Fruit fly (Drosophila melanogaster) whole organism, pupa: ENCODE data around the gene Or71a.

Experiments
- CG10348 ChIP-seq: fragments of 200-800 bp; sonication (Bioruptor generic); IDR thresholded peaks from 2 replicates; pipeline ENCODE4 v1.3.6; 2022; ENCODE audit warnings: missing biosample characterization, missing genetic modification characterization
- CG12605 ChIP-seq: fragments of 200-800 bp; sonication (Bioruptor generic); IDR thresholded peaks from 2 replicates; pipeline ENCODE4 v1.3.6; 2022; ENCODE audit warnings: missing biosample characterization, missing genetic modification characterization
- CG13204 ChIP-seq: fragments of 200-800 bp; sonication (Bioruptor generic); optimal IDR thresholded peaks from 2 replicates; lab custom pipeline; 2018; ENCODE audit warnings: missing biosample characterization, mild to moderate bottlenecking, missing genetic modification characterization, moderate library complexity
- CG14655 ChIP-seq: fragments of 200-800 bp; sonication (Bioruptor generic); optimal IDR thresholded peaks from 3 replicates; lab custom pipeline; 2017; ENCODE audit warnings: mild to moderate bottlenecking, missing biosample characterization, missing genetic modification reagents, missing genetic modification characterization
- CG15710 ChIP-seq: fragments of 200-800 bp; sonication (Bioruptor generic); optimal IDR thresholded peaks from 2 replicates; lab custom pipeline; 2018; ENCODE audit warnings: missing biosample characterization, mild to moderate bottlenecking, missing genetic modification characterization, moderate library complexity
- CG17806 ChIP-seq: fragments of 200-800 bp; sonication (Bioruptor generic); optimal IDR thresholded peaks from 2 replicates; lab custom pipeline; 2018; ENCODE audit warnings: missing biosample characterization, mild to moderate bottlenecking, missing genetic modification characterization, moderate library complexity
- CG32121 ChIP-seq: fragments of 200-800 bp; sonication (Bioruptor generic); IDR thresholded peaks from 2 replicates; pipeline ENCODE4 v1.3.6; 2022; ENCODE audit warnings: missing biosample characterization, missing genetic modification characterization
- CG34367 ChIP-seq: fragments of 200-800 bp; sonication (Bioruptor generic); optimal IDR thresholded peaks from 2 replicates; lab custom pipeline; 2018; ENCODE audit warnings: missing biosample characterization, mild to moderate bottlenecking, missing genetic modification characterization
- CG4496 ChIP-seq: fragments of 200-800 bp; sonication (Bioruptor generic); IDR thresholded peaks from 3 replicates; pipeline ENCODE4 v1.3.6; 2022; ENCODE audit warnings: missing biosample characterization, missing genetic modification characterization
- CG8159 ChIP-seq: fragments of 200-800 bp; sonication (Bioruptor generic); optimal IDR thresholded peaks from 3 replicates; lab custom pipeline; 2018; ENCODE audit warnings: missing biosample characterization, mild to moderate bottlenecking, missing genetic modification characterization, moderate library complexity
- CG8301 ChIP-seq: fragments of 200-800 bp; sonication (Bioruptor generic); optimal IDR thresholded peaks from 2 replicates; lab custom pipeline; 2018; ENCODE audit warnings: missing biosample characterization, mild to moderate bottlenecking, missing genetic modification characterization
- CG9948 ChIP-seq: fragments of 200-800 bp; sonication (Bioruptor generic); optimal IDR thresholded peaks from 2 replicates; lab custom pipeline; 2018; ENCODE audit warnings: missing biosample characterization, mild to moderate bottlenecking, missing genetic modification characterization, moderate library complexity
- D1 ChIP-seq: fragments of 200-800 bp; sonication (Bioruptor generic); optimal IDR thresholded peaks from 2 replicates; lab custom pipeline; 2018; ENCODE audit warnings: missing biosample characterization, mild to moderate bottlenecking, missing genetic modification characterization, moderate library complexity
- EcR ChIP-seq: fragments of 200-800 bp; sonication (Bioruptor generic); optimal IDR thresholded peaks from 3 replicates; lab custom pipeline; 2019; ENCODE audit warnings: missing biosample characterization, missing genetic modification characterization, mild to moderate bottlenecking, moderate library complexity, missing genetic modification reagents
- Ets98B ChIP-seq: fragments of 200-800 bp; sonication (Bioruptor generic); IDR thresholded peaks from 2 replicates; pipeline ENCODE4 v1.3.6; 2022; ENCODE audit warnings: missing biosample characterization, missing genetic modification characterization
- Pif1A ChIP-seq: fragments of 200-800 bp; sonication (Bioruptor generic); optimal IDR thresholded peaks from 3 replicates; lab custom pipeline; 2016; ENCODE audit warnings: missing biosample characterization, missing genetic modification characterization
- Pif1B ChIP-seq: fragments of 200-800 bp; sonication (Bioruptor generic); optimal IDR thresholded peaks from 3 replicates; lab custom pipeline; 2016; ENCODE audit warnings: missing biosample characterization, missing genetic modification characterization
- Snoo ChIP-seq: fragments of 200-800 bp; sonication (Bioruptor generic); optimal IDR thresholded peaks from 3 replicates; lab custom pipeline; 2017; ENCODE audit warnings: missing biosample characterization, mild to moderate bottlenecking, missing genetic modification characterization, inconsistent platforms
- fd96Ca ChIP-seq: fragments of 200-800 bp; sonication (Bioruptor generic); IDR thresholded peaks from 3 replicates; pipeline ENCODE4 v1.3.6; 2022; ENCODE audit warnings: missing biosample characterization, missing genetic modification characterization
- gl ChIP-seq: fragments of 200-800 bp; sonication (Bioruptor generic); optimal IDR thresholded peaks from 2 replicates; lab custom pipeline; 2018; ENCODE audit warnings: missing biosample characterization, mild to moderate bottlenecking, missing genetic modification characterization
- rn ChIP-seq: fragments of 200-800 bp; sonication (Bioruptor generic); IDR thresholded peaks from 2 replicates; pipeline ENCODE4 v1.3.6; 2022; ENCODE audit warnings: missing biosample characterization, missing genetic modification characterization

The Or71a gene

dm6 chr3L:15088285-15088684 is 10.0 kb upstream of the Or71a start:
- TF ChIP-seq Ets98B (GFP tag; lab: Robert Waterston, UW): no peak
- TF ChIP-seq gl (tag; lab: Kevin White, UChicago): no peak
- no peak for TF ChIP-seq rn
- no peak for TF ChIP-seq CG13204 (GFP tag; lab: Kevin White, UChicago)

dm6 chr3L:15084288-15084687 is 6.0 kb upstream of the Or71a start:
- TF ChIP-seq gl (tag; lab: Kevin White, UChicago): no peak
- TF ChIP-seq CG17806: no peak
- TF ChIP-seq CG12605 (GFP tag; lab: Robert Waterston, UW): no peak
- no peak for TF ChIP-seq CG9948 (tag; lab: Kevin White, UChicago)
- no peak for TF ChIP-seq CG34367 (tag; lab: Kevin White, UChicago)
- no peak for TF ChIP-seq Ets98B (GFP tag; lab: Robert Waterston, UW)
- no peak for TF ChIP-seq Pif1A
- no peak for TF ChIP-seq CG15710
- no peak for TF ChIP-seq EcR
- TF ChIP-seq Pif1B (GFP tag; lab: Kevin White, UChicago): no peak
- no peak for TF ChIP-seq fd96Ca (GFP tag; lab: Robert Waterston, UW)
- no peak for TF ChIP-seq CG14655 (GFP tag; lab: Kevin White, UChicago)
- no peak for TF ChIP-seq CG10348 (GFP tag; lab: Robert Waterston, UW)
- TF ChIP-seq CG4496 (GFP tag; lab: Robert Waterston, UW): no peak
- TF ChIP-seq CG32121: no peak
- TF ChIP-seq Snoo (tag; lab: Kevin White, UChicago): no peak

DNA sequence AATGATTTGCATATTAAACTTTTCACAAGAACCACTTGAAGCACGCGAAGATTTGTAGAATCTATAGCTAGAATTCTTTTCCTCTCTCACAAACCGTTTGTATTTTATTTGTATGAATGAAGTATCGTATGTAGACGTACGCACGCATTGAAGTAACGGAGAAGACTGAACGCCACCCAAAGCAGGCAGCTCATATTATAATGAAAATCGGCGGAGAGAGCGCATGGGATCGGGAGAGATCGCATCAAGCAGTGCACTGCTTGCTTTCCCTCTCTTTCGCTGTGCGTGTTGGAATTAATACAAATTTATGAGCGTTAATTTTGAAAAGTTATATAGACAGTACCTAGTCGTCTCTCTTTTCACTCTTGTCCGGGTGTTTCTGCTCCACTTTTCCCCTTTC is 1.0 kb upstream of the Or71a start:
- TF ChIP-seq CG13204 (GFP tag; lab: Kevin White, UChicago) (no peak), CG10348 (GFP tag; lab: Robert Waterston, UW) (no peak), CG8301 (tag; lab: Kevin White, UChicago) (no peak), fd96Ca (GFP tag; lab: Robert Waterston, UW) (no peak), Pif1B (GFP tag; lab: Kevin White, UChicago) (no peak), Ets98B (GFP tag; lab: Robert Waterston, UW) (peak; percentile 27; the same call in 1 of the 2 replicates), D1 (no peak), CG34367 (tag; lab: Kevin White, UChicago) (no peak), gl (tag; lab: Kevin White, UChicago) (no peak), CG17806 (no peak), Snoo (tag; lab: Kevin White, UChicago) (no peak), Pif1A (no peak), CG32121 (peak; percentile 9; the same call in 1 of the 2 replicates), CG9948 (tag; lab: Kevin White, UChicago) (no peak), CG12605 (GFP tag; lab: Robert Waterston, UW) (peak; percentile 35), CG15710 (no peak), CG8159 (tag; lab: Kevin White, UChicago) (no peak), rn (no peak), EcR (no peak), CG14655 (GFP tag; lab: Kevin White, UChicago) (no peak), CG4496 (GFP tag; lab: Robert Waterston, UW) (no peak)

DNA sequence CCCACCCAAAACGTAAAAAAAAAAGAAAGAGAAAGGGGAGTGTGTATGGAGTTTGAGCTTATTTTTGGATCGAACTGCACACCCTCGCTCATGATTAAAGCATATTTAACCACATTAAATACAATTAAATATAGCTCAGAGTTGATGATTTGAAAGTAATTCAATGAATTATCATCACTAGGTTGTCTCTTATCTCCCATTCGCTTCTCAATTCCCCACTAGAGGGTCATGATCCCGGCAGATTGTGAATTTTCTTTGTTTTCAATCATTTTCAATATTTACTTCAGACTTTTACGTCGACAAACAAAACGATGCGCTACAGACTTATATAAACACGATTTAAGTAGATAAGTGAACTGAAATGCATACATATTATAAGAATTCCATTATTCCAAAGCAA is 1.9 kb downstream of the Or71a start:
- TF ChIP-seq EcR (peak; percentile 30), Pif1B (GFP tag; lab: Kevin White, UChicago) (no peak)

dm6 chr3L:15073680-15074079 is 4.6 kb downstream of the Or71a start:
- no peak for TF ChIP-seq CG32121
- TF ChIP-seq CG8301 (tag; lab: Kevin White, UChicago): no peak
- TF ChIP-seq Ets98B (GFP tag; lab: Robert Waterston, UW): no peak
- TF ChIP-seq D1: no peak
- no peak for TF ChIP-seq gl (tag; lab: Kevin White, UChicago)
- no peak for TF ChIP-seq CG10348 (GFP tag; lab: Robert Waterston, UW)

DNA sequence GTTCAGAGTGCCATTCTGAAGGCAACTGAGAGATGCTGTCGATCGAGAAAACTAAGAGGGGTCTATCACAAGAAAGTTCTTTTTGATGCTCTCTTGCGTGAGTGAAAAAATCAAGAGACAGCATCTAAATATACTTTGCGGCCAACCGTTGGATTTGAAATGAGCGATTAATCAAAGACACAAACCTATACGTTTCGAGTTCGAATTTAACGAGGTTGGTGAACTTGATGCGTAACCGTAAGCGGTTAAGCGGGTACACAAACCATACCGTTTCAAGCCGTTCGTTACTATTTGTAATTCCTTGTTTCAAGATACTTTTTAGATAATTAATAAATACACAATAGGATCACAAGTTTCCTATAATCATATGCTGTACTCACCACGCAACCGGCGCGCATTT is 6.1 kb downstream of the Or71a start:
- TF ChIP-seq CG13204 (GFP tag; lab: Kevin White, UChicago) (no peak), CG12605 (GFP tag; lab: Robert Waterston, UW) (no peak), CG32121 (no peak), CG10348 (GFP tag; lab: Robert Waterston, UW) (no peak), Snoo (tag; lab: Kevin White, UChicago) (no peak), D1 (no peak), CG9948 (tag; lab: Kevin White, UChicago) (no peak), fd96Ca (GFP tag; lab: Robert Waterston, UW) (no peak), CG8301 (tag; lab: Kevin White, UChicago) (no peak)

DNA sequence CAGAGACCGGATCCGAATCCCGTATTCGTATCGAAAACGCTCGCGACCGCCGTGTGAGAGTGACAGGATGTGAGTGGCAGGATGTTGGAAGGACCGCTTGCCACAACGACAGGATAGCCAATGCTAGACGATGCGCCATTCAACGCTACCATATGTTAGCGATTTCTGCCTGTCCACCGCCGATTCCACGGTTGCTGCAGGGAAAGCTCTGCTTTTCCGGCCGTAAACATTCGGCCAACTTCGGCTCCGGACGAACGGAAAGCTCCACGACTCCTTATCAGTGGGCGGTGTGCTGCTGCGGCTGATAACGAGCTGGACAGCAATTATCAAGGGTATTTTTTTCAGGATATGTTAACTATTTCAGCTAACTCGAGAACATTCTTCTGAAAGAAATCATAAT is 13.4 kb downstream of the Or71a start, which contains the start of gene Sytbeta:
Gene Sytbeta, minus strand, starts transcription at position 101 of the 400 bp plus-strand sequence.
- TF ChIP-seq CG32121: no peak
- TF ChIP-seq CG34367 (tag; lab: Kevin White, UChicago): no peak
- no peak for TF ChIP-seq CG4496 (GFP tag; lab: Robert Waterston, UW)
- no peak for TF ChIP-seq CG15710
- TF ChIP-seq EcR: no peak
- TF ChIP-seq CG8159 (tag; lab: Kevin White, UChicago): no peak
- TF ChIP-seq rn: no peak
- TF ChIP-seq Pif1A: no peak
- TF ChIP-seq D1: no peak
- no peak for TF ChIP-seq Snoo (tag; lab: Kevin White, UChicago)
- TF ChIP-seq, all 21 proteins: peak for 0
